Worm (Caenorhabditis elegans) whole organism, L4 larva: ENCODE data around the gene iglr-2.

Experiments used
- ama-1 ChIP-seq: fragments of 150-350 bp; optimal IDR thresholded peaks from 2 replicates; lab custom pipeline; 2014; ENCODE audit warnings: inconsistent platforms, mixed read lengths
- ces-1 ChIP-seq: fragments of 150-350 bp; sonication (generic microtip); optimal IDR thresholded peaks from 4 replicates; lab custom pipeline; 2014; ENCODE audit warnings: missing biosample characterization, missing genetic modification reagents, missing genetic modification characterization
- dpl-1 ChIP-seq: fragments of 150-350 bp; optimal IDR thresholded peaks from 2 replicates; lab custom pipeline; 2014; ENCODE audit warnings: missing biosample characterization, missing genetic modification reagents, missing genetic modification characterization
- fkh-10 ChIP-seq: fragments of 150-350 bp; optimal IDR thresholded peaks from 2 replicates; lab custom pipeline; 2014; ENCODE audit warnings: missing biosample characterization, missing genetic modification reagents, missing genetic modification characterization
- fos-1 ChIP-seq: fragments of 150-350 bp; optimal IDR thresholded peaks from 2 replicates; lab custom pipeline; 2014; ENCODE audit warnings: missing biosample characterization, missing genetic modification characterization
- gei-8 ChIP-seq: fragments of 200-800 bp; sonication (Bioruptor generic); optimal IDR thresholded peaks from 2 replicates; lab custom pipeline; 2018; ENCODE audit warnings: mild to moderate bottlenecking, missing genetic modification characterization, missing compliant biosample characterization
- hlh-11 ChIP-seq: fragments of 200-800 bp; sonication (Bioruptor generic); optimal IDR thresholded peaks from 2 replicates; lab custom pipeline; 2018; ENCODE audit warnings: mild to moderate bottlenecking, missing genetic modification characterization, missing compliant biosample characterization
- jun-1 ChIP-seq: fragments of 150-350 bp; optimal IDR thresholded peaks from 2 replicates; lab custom pipeline; 2014; ENCODE audit warnings: missing biosample characterization, missing genetic modification reagents, missing genetic modification characterization
- nhr-10 ChIP-seq: fragments of 150-350 bp; optimal IDR thresholded peaks from 2 replicates; lab custom pipeline; 2014; ENCODE audit warnings: missing biosample characterization, missing genetic modification characterization
- nhr-25 ChIP-seq: sonication (generic microtip); optimal IDR thresholded peaks from 2 replicates; lab custom pipeline; 2017; ENCODE audit warnings: missing genetic modification characterization, mild to moderate bottlenecking, missing compliant biosample characterization, antibody characterized with exemption, moderate library complexity, borderline replicate concordance; ENCODE audit not compliant: insufficient read depth
- nhr-76 ChIP-seq: fragments of 150-350 bp; optimal IDR thresholded peaks from 2 replicates; lab custom pipeline; 2014; ENCODE audit warnings: missing biosample characterization, missing genetic modification characterization
- unc-62 ChIP-seq, 3 experiments: fragments of 150-350 bp in 1 of 3; sonication (generic microtip); optimal IDR thresholded peaks in 2 of 3; peaks in 1 of 3; 1 replicate in 1 of 3; 2 replicates in 2 of 3; lab custom pipeline; 2014 to 2017; ENCODE audit warnings: missing biosample characterization in 3 of 3, missing genetic modification characterization in 3 of 3, missing genetic modification reagents in 3 of 3, missing genotype in 1 of 3
- zag-1 ChIP-seq: fragments of 150-350 bp; optimal IDR thresholded peaks from 2 replicates; lab custom pipeline; 2014; ENCODE audit warnings: missing biosample characterization, missing genetic modification characterization
- ztf-11 ChIP-seq: fragments of 150-350 bp; optimal IDR thresholded peaks from 2 replicates; lab custom pipeline; 2014; ENCODE audit warnings: missing biosample characterization, missing genetic modification characterization

ce11 chrIII:8303440-8303839 lies 27.7 kb downstream of the iglr-2 start:
- no peak for TF ChIP-seq ces-1 (GFP tag; lab: Kevin White, UChicago)
- TF ChIP-seq ama-1: no peak
- TF ChIP-seq jun-1 (tag; lab: Kevin White, UChicago): no peak
- no peak for TF ChIP-seq fos-1 (tag; lab: Kevin White, UChicago)
- TF ChIP-seq gei-8 (GFP tag; lab: Kevin White, UChicago): no peak
- TF ChIP-seq nhr-25 (tag; lab: Kevin White, UChicago): no peak
- TF ChIP-seq zag-1: no peak
- TF ChIP-seq nhr-76 (tag; lab: Kevin White, UChicago): no peak
- TF ChIP-seq fkh-10 (GFP tag; lab: Kevin White, UChicago): no peak
- no peak for TF ChIP-seq ztf-11 (tag; lab: Kevin White, UChicago)
- TF ChIP-seq dpl-1 (GFP tag; lab: Kevin White, UChicago): no peak
- no peak for TF ChIP-seq nhr-10 (tag; lab: Kevin White, UChicago)
- TF ChIP-seq unc-62 (GFP tag; optimal IDR thresholded peaks at IDR 0.05 in 1 of 2; lab: Kevin White, UChicago): no peak
- no peak for TF ChIP-seq unc-62 (tag; optimal IDR thresholded peaks at IDR 0.05; lab: Kevin White, UChicago)
- TF ChIP-seq hlh-11 (tag; lab: Kevin White, UChicago): no peak
